Worm (Caenorhabditis elegans): Measurements from ENCODE around the gene ZK1058.3.

DNA sequence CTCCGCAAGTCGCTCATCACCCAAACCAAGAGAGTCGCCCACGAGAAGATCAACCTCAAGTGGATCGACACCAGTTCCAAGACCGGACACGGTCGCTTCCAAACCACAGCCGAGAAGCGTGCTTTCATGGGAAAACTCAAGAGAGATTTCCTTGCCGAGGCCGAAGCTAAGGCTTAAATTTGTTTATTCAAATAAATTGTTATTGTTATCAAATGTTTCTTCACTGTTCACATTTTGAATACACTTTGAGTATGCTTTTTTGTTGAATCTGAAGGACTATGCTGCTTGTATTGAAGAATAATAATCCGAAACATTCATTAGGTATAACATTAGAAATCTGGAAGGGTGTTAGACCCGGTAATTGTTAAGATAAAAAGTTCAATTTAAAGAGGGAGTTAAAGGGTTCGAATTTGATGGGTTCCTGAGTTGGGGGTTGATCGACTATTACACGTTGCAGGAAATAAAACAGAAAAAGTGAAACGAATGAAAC, 49.3 kb upstream of the ZK1058.3 start:
- no peak for TF ChIP-seq nhr-2 (tag; optimal IDR thresholded peaks at IDR 0.05)
- TF ChIP-seq unc-62 (GFP tag; optimal IDR thresholded peaks at IDR 0.05), result no peak
- TF ChIP-seq unc-120 (tag; optimal IDR thresholded peaks at IDR 0.05; ENCODE audit: poor library complexity, severe bottlenecking), result no peak
- no peak for TF ChIP-seq mep-1 (tag; optimal IDR thresholded peaks at IDR 0.05)
- peak; percentile 30 for TF ChIP-seq unc-39 (tag; optimal IDR thresholded peaks at IDR 0.05)
- no peak for TF ChIP-seq snpc-4 (tag; optimal IDR thresholded peaks at IDR 0.05)
- no peak for TF ChIP-seq nhr-28 (tag; optimal IDR thresholded peaks at IDR 0.05)
- no peak for TF ChIP-seq mab-5 (tag; optimal IDR thresholded peaks at IDR 0.05)
- no peak for TF ChIP-seq ztf-11 (tag; optimal IDR thresholded peaks at IDR 0.05)
- TF ChIP-seq nhr-76 (tag; optimal IDR thresholded peaks at IDR 0.05), result no peak
